Worm (Caenorhabditis elegans): ENCODE results near the gene F10B5.2.

DNA sequence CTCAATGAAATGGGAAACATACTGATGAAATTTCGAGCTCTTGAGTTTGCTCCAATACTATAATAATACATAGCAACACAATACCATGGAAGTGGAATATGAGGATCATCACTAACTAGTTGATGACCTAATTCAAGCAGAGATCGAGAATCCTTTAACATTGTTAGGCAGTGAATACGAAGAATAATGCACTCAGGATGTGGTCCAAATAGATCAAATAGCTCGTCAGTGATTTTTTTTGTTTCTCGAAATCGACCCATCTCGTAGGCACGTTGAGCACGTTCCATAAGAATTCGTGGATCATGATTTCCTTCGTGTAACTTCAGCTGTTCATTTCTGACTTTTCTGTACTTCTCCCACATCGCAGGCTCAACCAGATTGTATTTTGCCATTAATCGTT, 16.4 kb downstream of the F10B5.2 start:
- no peak for TF ChIP-seq flt-1 (GFP tag; IDR thresholded peaks at IDR 0.05)
- TF ChIP-seq ceh-13 (GFP tag; optimal IDR thresholded peaks at IDR 0.05): no peak
- no peak for TF ChIP-seq scrt-1 (GFP tag; IDR thresholded peaks at IDR 0.05)
- TF ChIP-seq aly-1 (tag; optimal IDR thresholded peaks at IDR 0.05): no peak
- TF ChIP-seq tbx-37 (GFP tag; conservative IDR thresholded peaks at IDR 0.05): no peak
- TF ChIP-seq ets-7 (tag; optimal IDR thresholded peaks at IDR 0.05): no peak
- TF ChIP-seq ama-1 (optimal IDR thresholded peaks at IDR 0.05): no peak
- no peak for TF ChIP-seq hnd-1 (tag; optimal IDR thresholded peaks at IDR 0.05)
- no peak for TF ChIP-seq hmbx-1 (tag; optimal IDR thresholded peaks at IDR 0.05)
- TF ChIP-seq ceh-36 (tag; optimal IDR thresholded peaks at IDR 0.05): no peak
- TF ChIP-seq hmg-4 (GFP tag; optimal IDR thresholded peaks at IDR 0.05): no peak
- no peak for TF ChIP-seq sea-1 (GFP tag; conservative IDR thresholded peaks at IDR 0.05)
